Fruit fly (Drosophila melanogaster): ENCODE data around the gene Mgat2.
A peak's percentile ranks its signal among the peaks of the same experiment; 100 is the strongest.

Mgat2 gene

DNA sequence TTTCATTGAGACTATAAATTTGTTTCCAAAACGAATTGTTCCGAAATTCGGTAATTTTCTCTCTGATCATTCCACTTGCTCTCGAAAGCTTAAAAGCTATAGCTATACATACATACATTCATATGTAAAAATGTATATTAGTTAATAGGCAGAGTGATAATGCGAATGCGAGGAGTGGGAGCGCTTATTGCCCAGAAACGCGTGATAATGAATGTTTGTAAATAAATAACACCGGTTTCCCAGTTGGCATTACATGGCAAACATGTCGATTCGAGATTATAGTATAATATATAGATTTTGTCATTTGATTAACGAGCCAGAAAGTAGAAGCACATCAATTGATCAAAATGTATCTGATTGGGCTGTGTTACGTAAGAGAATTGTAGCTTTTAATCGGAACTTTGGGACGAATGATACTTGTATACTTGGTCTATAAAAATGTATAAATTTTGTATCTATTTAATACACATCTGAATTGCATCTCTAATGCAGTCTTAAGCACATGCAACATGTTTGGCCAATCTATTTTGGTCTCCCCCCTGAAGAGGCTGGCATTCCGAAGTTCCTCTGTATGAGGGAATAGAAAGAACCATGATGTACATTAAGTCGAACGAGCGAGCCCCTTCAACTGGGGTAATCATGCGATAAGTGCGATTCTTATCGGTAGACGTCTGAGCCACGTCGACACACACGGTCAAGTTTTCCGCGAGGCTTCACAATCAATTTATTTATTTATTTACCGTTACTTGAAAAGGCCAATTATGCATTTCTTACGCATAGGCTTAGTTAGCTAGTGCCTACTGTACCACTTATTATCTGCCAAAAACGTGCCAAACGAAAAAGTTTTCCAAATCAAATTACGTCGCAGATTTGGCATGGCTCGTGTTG, 9.2 kb downstream of the Mgat2 start (continued):
- peak; percentile 31 for TF ChIP-seq CG6765 (GFP tag; optimal IDR thresholded peaks at IDR 0.05)
- no peak for TF ChIP-seq CG4360 (GFP tag; IDR thresholded peaks at IDR 0.05)
- TF ChIP-seq ranshi (GFP tag; IDR thresholded peaks at IDR 0.05), result peak; percentile 23; the same call in 1 of the 2 replicates
- TF ChIP-seq ttk (GFP tag; IDR thresholded peaks at IDR 0.05), result 0 out of 2 replicates have a peak, but pooled peaks have one; percentile 9
- TF ChIP-seq CG7928 (GFP tag; optimal IDR thresholded peaks at IDR 0.05), result no peak
- peak; percentile 25 for TF ChIP-seq sug (tag; optimal IDR thresholded peaks at IDR 0.05)
- peak; percentile 9 for TF ChIP-seq D19B (GFP tag; optimal IDR thresholded peaks at IDR 0.05)
- peak; percentile 11 for TF ChIP-seq Hmr (GFP tag; optimal IDR thresholded peaks at IDR 0.05)
- TF ChIP-seq CG17361 (GFP tag; IDR thresholded peaks at IDR 0.05), result no peak
- no peak for TF ChIP-seq B-H2 (GFP tag; optimal IDR thresholded peaks at IDR 0.05)
- peak; percentile 36; the same call in 1 of the 2 replicates for TF ChIP-seq al (GFP tag; IDR thresholded peaks at IDR 0.05)
- TF ChIP-seq stc (GFP tag; IDR thresholded peaks at IDR 0.05), result 0 out of 2 replicates have a peak, but pooled peaks have one; percentile 25
- peak; percentile 49 for TF ChIP-seq CG2678 (tag; optimal IDR thresholded peaks at IDR 0.05)
- peak; percentile 38; the same call in 1 of the 2 replicates for TF ChIP-seq GATAe (GFP tag; conservative IDR thresholded peaks at IDR 0.05)
- peak; percentile 91 for TF ChIP-seq Med (GFP tag)
- TF ChIP-seq CG11247 (GFP tag; IDR thresholded peaks at IDR 0.05), result 0 out of 2 replicates have a peak, but pooled peaks have one; percentile 27
- TF ChIP-seq Gug (GFP tag; IDR thresholded peaks at IDR 0.05), result 0 out of 4 replicates have a peak, but pooled peaks have one; percentile 20
- no peak for TF ChIP-seq HLH4C (GFP tag; IDR thresholded peaks at IDR 0.05; ENCODE audit: partially characterized antibody)
- no peak for TF ChIP-seq CG2199 (GFP tag; IDR thresholded peaks at IDR 0.05)
- peak; percentile 42 for TF ChIP-seq CG2120 (GFP tag; optimal IDR thresholded peaks at IDR 0.05)
- TF ChIP-seq cwo (GFP tag; optimal IDR thresholded peaks at IDR 0.05), result peak; percentile 95
- TF ChIP-seq Dek (tag; optimal IDR thresholded peaks at IDR 0.05), result peak; percentile 20
- TF ChIP-seq Doc2 (GFP tag; IDR thresholded peaks at IDR 0.05), result no peak
- peak; percentile 35; the same call in 1 of the 2 replicates for TF ChIP-seq Taf1 (GFP tag; IDR thresholded peaks at IDR 0.05)
- TF ChIP-seq CG32532 (GFP tag; IDR thresholded peaks at IDR 0.05), result peak; percentile 83
- TF ChIP-seq prd (optimal IDR thresholded peaks at IDR 0.05), result no peak
- peak; percentile 35; the same call in 1 of the 3 replicates for TF ChIP-seq prd (GFP tag; IDR thresholded peaks at IDR 0.05)
- TF ChIP-seq dysf (GFP tag; IDR thresholded peaks at IDR 0.05), result peak; percentile 54; the same call in 2 of the 3 replicates
- no peak for TF ChIP-seq danr (GFP tag; IDR thresholded peaks at IDR 0.05)
- peak; percentile 59 for TF ChIP-seq sens (GFP tag)
- peak; percentile 6 for TF ChIP-seq HLH54F (GFP tag; optimal IDR thresholded peaks at IDR 0.05)
- TF ChIP-seq caup (GFP tag; optimal IDR thresholded peaks at IDR 0.05; ENCODE audit: severe bottlenecking), result peak; percentile 7
- TF ChIP-seq Mad (GFP tag; optimal IDR thresholded peaks at IDR 0.05), result no peak
- peak; percentile 32 for TF ChIP-seq ERR (GFP tag; optimal IDR thresholded peaks at IDR 0.05)
- peak; percentile 46 for TF ChIP-seq Meics (GFP tag; optimal IDR thresholded peaks at IDR 0.05)
- TF ChIP-seq Bgb (GFP tag; IDR thresholded peaks at IDR 0.05; ENCODE audit: partially characterized antibody), result no peak
- no peak for TF ChIP-seq fd64A (GFP tag; optimal IDR thresholded peaks at IDR 0.05)

dm6 chr3R:30009173-30009572, 12.8 kb downstream of the Mgat2 start, which contains the start of gene CG7912:
CG7912 (minus strand) TSS chr3R:30009189.
- TF ChIP-seq sd (tag; optimal IDR thresholded peaks at IDR 0.05) (peak; percentile 8), HHEX (GFP tag; optimal IDR thresholded peaks at IDR 0.05) (no peak), Sry-δ (GFP tag; optimal IDR thresholded peaks at IDR 0.05) (no peak), sug (tag; optimal IDR thresholded peaks at IDR 0.05) (peak; percentile 20), grn (GFP tag; optimal IDR thresholded peaks at IDR 0.05) (peak; percentile 87), Deaf1 (tag; optimal IDR thresholded peaks at IDR 0.05) (peak; percentile 53), Hey (tag; optimal IDR thresholded peaks at IDR 0.05) (peak; percentile 63), mirr (GFP tag; optimal IDR thresholded peaks at IDR 0.05) (peak; percentile 75), exex (tag; optimal IDR thresholded peaks at IDR 0.05) (peak; percentile 88), wdn (GFP tag; IDR thresholded peaks at IDR 0.05) (no peak), cwo (GFP tag; optimal IDR thresholded peaks at IDR 0.05) (peak; percentile 20)

Measured in whole organism, embryonic.